Worm (Caenorhabditis elegans) whole organism, L2 larva: ENCODE data around the gene F35H8.1.

Source experiments
- ama-1 ChIP-seq: fragments of 150-350 bp; optimal IDR thresholded peaks from 2 replicates; lab custom pipeline; 2018; ENCODE audit warnings: inconsistent platforms
- fos-1 ChIP-seq: fragments of 150-350 bp; optimal IDR thresholded peaks from 2 replicates; lab custom pipeline; 2014; ENCODE audit warnings: missing biosample characterization, missing genetic modification characterization
- gmeb-1 ChIP-seq: fragments of 150-350 bp; optimal IDR thresholded peaks from 2 replicates; lab custom pipeline; 2014; ENCODE audit warnings: missing biosample characterization, missing genetic modification characterization
- nhr-11 ChIP-seq: fragments of 150-350 bp; optimal IDR thresholded peaks from 2 replicates; lab custom pipeline; 2014; ENCODE audit warnings: missing biosample characterization, missing genetic modification characterization
- nhr-12 ChIP-seq: fragments of 150-350 bp; optimal IDR thresholded peaks from 2 replicates; lab custom pipeline; 2014; ENCODE audit warnings: missing biosample characterization, missing genetic modification characterization
- nhr-237 ChIP-seq: fragments of 150-350 bp; optimal IDR thresholded peaks from 2 replicates; lab custom pipeline; 2014; ENCODE audit warnings: missing biosample characterization, missing genetic modification characterization
- nhr-77 ChIP-seq: fragments of 150-350 bp; optimal IDR thresholded peaks from 2 replicates; lab custom pipeline; 2014; ENCODE audit warnings: missing biosample characterization, missing genetic modification characterization

DNA sequence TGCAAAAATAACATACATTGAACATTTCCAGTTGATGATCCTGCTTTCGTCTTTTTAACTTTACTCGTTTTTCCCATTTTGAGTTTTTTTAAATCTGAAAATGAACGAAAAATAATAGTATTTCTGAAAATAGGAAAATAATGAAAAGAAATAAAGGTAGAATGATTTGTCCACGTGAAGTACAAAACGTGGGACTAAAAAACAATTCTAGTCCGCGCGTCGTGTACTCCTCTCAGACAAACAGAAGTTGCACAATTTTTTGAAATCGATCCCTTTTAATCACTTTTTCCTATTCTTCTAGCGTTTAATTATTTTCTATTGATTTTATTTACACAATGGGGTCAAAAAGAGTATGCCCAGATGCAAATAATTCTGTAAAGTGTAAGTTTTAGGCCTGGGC lies 38.0 kb upstream of the F35H8.1 start, which contains the start of the genes E02H1.1 and tag-124:
- TF ChIP-seq nhr-77 (tag; lab: Kevin White, UChicago): no peak
- TF ChIP-seq ama-1 (lab: Kevin White, UChicago): no peak
- no peak for TF ChIP-seq nhr-11 (tag; lab: Kevin White, UChicago)
- TF ChIP-seq fos-1: peak; percentile 27
- peak; percentile 61 for TF ChIP-seq gmeb-1 (tag; lab: Kevin White, UChicago)
- no peak for TF ChIP-seq nhr-12
- no peak for TF ChIP-seq nhr-237 (tag; lab: Kevin White, UChicago)
